Fruit fly (Drosophila melanogaster): ENCODE results near the gene 140up.

The 140up gene

DNA sequence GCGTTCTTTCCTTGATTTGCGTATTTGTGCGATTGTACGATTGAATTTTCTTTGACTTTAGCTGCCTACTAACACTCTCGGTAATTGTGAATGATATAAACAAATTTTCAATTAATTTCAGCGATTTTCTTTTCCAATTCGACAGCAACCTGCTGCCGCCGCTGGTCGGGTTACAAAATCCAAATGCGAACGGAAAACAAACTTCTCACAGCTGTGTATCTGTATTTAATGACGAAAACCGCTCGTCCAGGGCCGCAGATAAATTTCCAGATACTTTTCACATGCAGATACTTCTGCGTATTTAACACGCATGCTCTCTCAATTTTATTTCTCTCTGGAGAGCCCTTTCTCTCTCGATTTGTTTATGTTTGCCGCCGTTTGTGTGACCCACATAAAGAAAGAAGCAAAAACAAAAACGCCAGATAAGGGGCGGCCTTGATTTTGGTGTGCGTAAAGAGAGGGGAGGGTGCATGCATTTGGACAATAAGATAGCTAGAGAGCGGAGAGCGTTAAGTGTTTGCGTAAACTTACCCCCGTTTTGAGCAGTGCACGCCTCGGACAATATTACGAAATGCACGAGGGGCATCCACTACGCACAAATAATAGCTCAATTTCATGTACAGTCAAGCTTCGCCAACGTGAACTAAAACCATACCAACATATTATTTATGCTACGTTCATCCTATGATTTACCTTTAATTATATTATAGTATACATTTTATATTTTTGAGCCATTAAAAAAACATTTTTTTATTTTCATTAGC lies 17.0 kb downstream of the 140up start, which contains the start of gene CG12402:
TSS of gene CG12402 (minus strand) at position 164 of the 764 bp plus-strand sequence.
- TF ChIP-seq bowl (GFP tag; IDR thresholded peaks at IDR 0.05) (peak; percentile 63; the same call in 1 of the 2 replicates), CG17829 (tag; optimal IDR thresholded peaks at IDR 0.05) (peak; percentile 91), kay (GFP tag; optimal IDR thresholded peaks at IDR 0.05) (peak; percentile 76), Gsc (GFP tag; IDR thresholded peaks at IDR 0.05) (no peak), CG12071 (GFP tag; optimal IDR thresholded peaks at IDR 0.05) (peak; percentile 81), nerfin-1 (tag; optimal IDR thresholded peaks at IDR 0.05) (peak; percentile 68), CG15269 (tag; optimal IDR thresholded peaks at IDR 0.05) (peak; percentile 91), CG16863 (GFP tag; optimal IDR thresholded peaks at IDR 0.05) (peak; percentile 71), YL-1 (GFP tag; optimal IDR thresholded peaks at IDR 0.05) (no peak), ewg (GFP tag; optimal IDR thresholded peaks at IDR 0.05) (peak; percentile 74), Atf6 (GFP tag; IDR thresholded peaks at IDR 0.05) (peak; percentile 77), HmgZ (tag; optimal IDR thresholded peaks at IDR 0.05) (peak; percentile 73), CG17385 (GFP tag; optimal IDR thresholded peaks at IDR 0.05) (peak; percentile 70), pho (GFP tag; optimal IDR thresholded peaks at IDR 0.05) (peak; percentile 36), disco-r (GFP tag; optimal IDR thresholded peaks at IDR 0.05) (peak; percentile 20), crol (GFP tag; IDR thresholded peaks at IDR 0.05) (peak; percentile 98), ro (GFP tag; IDR thresholded peaks at IDR 0.05) (peak; percentile 76), CG11504 (tag; optimal IDR thresholded peaks at IDR 0.05) (peak; percentile 91), CG8290 (GFP tag; optimal IDR thresholded peaks at IDR 0.05) (peak; percentile 82), CG8290 (tag; optimal IDR thresholded peaks at IDR 0.05) (peak; percentile 53 to 90), oc (tag; optimal IDR thresholded peaks at IDR 0.05) (peak; percentile 70), Meics (GFP tag; optimal IDR thresholded peaks at IDR 0.05) (peak; percentile 83), bcd (GFP tag; optimal IDR thresholded peaks at IDR 0.05) (peak; percentile 84), Rx (GFP tag; IDR thresholded peaks at IDR 0.05) (peak; percentile 74), tup (GFP tag; optimal IDR thresholded peaks at IDR 0.05) (peak; percentile 45), salm (tag; optimal IDR thresholded peaks at IDR 0.05) (peak; percentile 63), CG34376 (GFP tag; optimal IDR thresholded peaks at IDR 0.05) (peak; percentile 71), tx (GFP tag; optimal IDR thresholded peaks at IDR 0.05) (no peak), en (GFP tag; optimal IDR thresholded peaks at IDR 0.05) (peak; percentile 26), CG6765 (GFP tag; optimal IDR thresholded peaks at IDR 0.05) (peak; percentile 46), CG8388 (GFP tag; optimal IDR thresholded peaks at IDR 0.05) (peak; percentile 83), CG11723 (GFP tag; optimal IDR thresholded peaks at IDR 0.05) (peak; percentile 68), B-H1 (GFP tag; IDR thresholded peaks at IDR 0.05) (peak; percentile 89), vfl (GFP tag; optimal IDR thresholded peaks at IDR 0.05) (peak; percentile 16), Pdp1 (GFP tag; optimal IDR thresholded peaks at IDR 0.05) (peak; percentile 52 to 93), psq (GFP tag; optimal IDR thresholded peaks at IDR 0.05) (peak; percentile 66), Doc3 (GFP tag; IDR thresholded peaks at IDR 0.05; ENCODE audit: partially characterized antibody) (peak; percentile 40; the same call in 1 of the 3 replicates), CG2202 (tag; optimal IDR thresholded peaks at IDR 0.05) (peak; percentile 64), repo (GFP tag; optimal IDR thresholded peaks at IDR 0.05) (peak; percentile 57), ap (GFP tag; IDR thresholded peaks at IDR 0.05) (peak; percentile 83), C15 (GFP tag; IDR thresholded peaks at IDR 0.05) (0 out of 3 replicates have a peak, but pooled peaks have one; percentile 32), ranshi (GFP tag; IDR thresholded peaks at IDR 0.05) (peak; percentile 85), br (optimal IDR thresholded peaks at IDR 0.05) (no peak), MESR4 (GFP tag; optimal IDR thresholded peaks at IDR 0.05) (no peak), sens-2 (GFP tag; IDR thresholded peaks at IDR 0.05) (peak; percentile 76; the same call in 1 of the 2 replicates), CG31365 (tag; optimal IDR thresholded peaks at IDR 0.05) (peak; percentile 57), abd-A (tag; optimal IDR thresholded peaks at IDR 0.05) (peak; percentile 98), CG9215 (GFP tag; IDR thresholded peaks at IDR 0.05) (peak; percentile 33; the same call in 1 of the 2 replicates), CG13424 (tag; optimal IDR thresholded peaks at IDR 0.05) (peak; percentile 84), fu2 (GFP tag; optimal IDR thresholded peaks at IDR 0.05) (no peak)

Measured in whole organism, embryonic.